Worm (Caenorhabditis elegans): Measurements from ENCODE around the gene C06B3.16.

ce11 chrV:13923851-13924250 is 7.5 kb upstream of the C06B3.16 start, which contains the start of gene srxa-11:
- TF ChIP-seq sup-37 (GFP tag; optimal IDR thresholded peaks at IDR 0.05) (no peak), lsy-2 (tag; optimal IDR thresholded peaks at IDR 0.05) (no peak), pqm-1 (tag; optimal IDR thresholded peaks at IDR 0.05) (no peak), unc-86 (tag; optimal IDR thresholded peaks at IDR 0.05) (no peak), nhr-28 (tag; optimal IDR thresholded peaks at IDR 0.05) (no peak), ztf-11 (tag; optimal IDR thresholded peaks at IDR 0.05) (no peak), jun-1 (tag; optimal IDR thresholded peaks at IDR 0.05) (no peak), dpl-1 (GFP tag; optimal IDR thresholded peaks at IDR 0.05) (no peak), blmp-1 (tag; optimal IDR thresholded peaks at IDR 0.05) (no peak), ceh-88 (GFP tag; IDR thresholded peaks at IDR 0.05) (no peak), xbp-1 (tag; optimal IDR thresholded peaks at IDR 0.05) (no peak), sox-4 (tag; optimal IDR thresholded peaks at IDR 0.05) (no peak), nhr-90 (tag; optimal IDR thresholded peaks at IDR 0.05; ENCODE audit: poor library complexity) (no peak), nhr-85 (tag) (no peak)

Data from whole organism, L1 larva.